Fruit fly (Drosophila melanogaster) Kc167 (cell line): Measurements from ENCODE around the gene brk.

Experiments
- Myc ChIP-seq: fragments of >200 bp; optimal IDR thresholded peaks from 2 replicates; lab custom pipeline; 2017; ENCODE audit warnings: missing external identifiers
- Sin3A ChIP-seq: fragments of >200 bp; optimal IDR thresholded peaks from 2 replicates; lab custom pipeline; 2018; ENCODE audit warnings: missing external identifiers
- h ChIP-seq: fragments of >200 bp; optimal IDR thresholded peaks from 3 replicates; lab custom pipeline; 2018; ENCODE audit warnings: missing external identifiers
- insv ChIP-seq: fragments of >200 bp; optimal IDR thresholded peaks from 3 replicates; lab custom pipeline; 2018; ENCODE audit warnings: missing external identifiers
- psq ChIP-seq: fragments of >200 bp; optimal IDR thresholded peaks from 2 replicates; lab custom pipeline; 2017; ENCODE audit warnings: missing external identifiers
- ttk ChIP-seq: sonication (Bioruptor generic); optimal IDR thresholded peaks from 2 replicates; lab custom pipeline; 2017; ENCODE audit warnings: missing external identifiers

Gene brk

dm6 chrX:7307478-7308200 lies at the start of gene brk:
Gene brk (plus strand): TSS chrX:7307939.
- no peak for TF ChIP-seq Myc
- TF ChIP-seq insv (lab: Kevin White, UChicago) = no peak
- no peak for TF ChIP-seq Sin3A
- no peak for TF ChIP-seq h (lab: Kevin White, UChicago)
- TF ChIP-seq psq (lab: Kevin White, UChicago) = no peak
- TF ChIP-seq ttk (lab: Kevin White, UChicago) = no peak

dm6 chrX:7266604-7267003 lies 41.1 kb upstream of the brk start, which contains the start of gene CG1958:
Gene CG1958 (plus strand): TSS chrX:7266904.
- TF ChIP-seq insv (lab: Kevin White, UChicago) = no peak
- no peak for TF ChIP-seq Myc
- no peak for TF ChIP-seq psq (lab: Kevin White, UChicago)
- TF ChIP-seq Sin3A = no peak
- TF ChIP-seq ttk (lab: Kevin White, UChicago) = no peak
- no peak for TF ChIP-seq h (lab: Kevin White, UChicago)

DNA sequence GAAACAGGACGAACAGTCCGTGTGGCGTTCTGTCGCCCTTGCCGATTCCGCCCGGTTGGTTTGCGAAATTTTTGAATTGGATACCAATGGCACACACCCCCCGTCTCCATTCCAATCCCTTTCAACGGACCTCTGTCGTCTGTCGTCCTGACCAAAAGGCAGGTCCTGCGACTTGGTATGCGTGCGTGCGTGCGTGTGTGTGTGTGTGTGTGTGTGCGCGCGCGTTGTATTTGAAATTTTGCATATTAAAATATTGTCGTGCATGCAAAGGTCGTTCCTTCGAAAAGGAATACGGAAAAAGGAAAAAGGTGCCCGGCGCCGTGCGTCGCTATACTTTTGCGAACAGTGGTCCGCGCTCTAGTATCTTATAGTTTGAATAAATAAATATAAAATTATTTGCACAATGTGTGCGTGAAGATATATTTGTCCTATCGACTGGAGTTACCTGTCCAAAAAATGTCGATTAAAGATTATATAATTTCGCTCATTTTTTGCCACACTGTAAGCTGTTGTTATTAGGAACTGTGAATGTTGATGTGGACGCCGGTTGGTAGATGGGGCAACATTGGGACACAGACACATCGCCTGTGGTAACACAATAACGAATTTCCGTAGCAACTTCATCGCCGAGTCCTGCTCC lies 36.2 kb upstream of the brk start:
- TF ChIP-seq ttk (lab: Kevin White, UChicago) (no peak), Myc (no peak), h (lab: Kevin White, UChicago) (no peak), insv (lab: Kevin White, UChicago) (no peak), psq (lab: Kevin White, UChicago) (no peak), Sin3A (no peak)

- TF ChIP-seq psq (lab: Kevin White, UChicago) (no peak), insv (lab: Kevin White, UChicago) (no peak), Myc (no peak), h (lab: Kevin White, UChicago) (no peak), ttk (lab: Kevin White, UChicago) (no peak), Sin3A (no peak)
Measured at dm6 chrX:7277038-7277437, 30.7 kb upstream of the brk start.

DNA sequence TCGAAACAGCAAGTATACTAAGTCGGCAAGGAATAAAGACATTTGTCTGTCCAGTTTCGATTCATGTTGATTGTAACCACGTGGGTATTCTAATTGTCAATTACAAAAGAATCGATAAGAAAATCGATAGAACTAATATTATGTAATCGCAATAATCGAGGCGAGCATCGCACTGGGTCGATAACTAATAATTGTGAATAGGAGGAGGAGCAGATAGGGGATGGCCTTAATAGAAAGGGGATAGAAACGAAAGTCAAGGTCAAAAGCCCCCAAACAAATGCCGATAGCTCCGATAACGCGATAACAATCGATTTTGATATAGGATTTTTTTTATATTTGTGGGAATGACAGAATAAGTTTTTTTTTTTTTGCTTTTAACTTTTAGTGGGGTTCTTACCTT lies 22.8 kb upstream of the brk start:
- TF ChIP-seq Myc = no peak
- TF ChIP-seq insv (lab: Kevin White, UChicago) = no peak
- TF ChIP-seq psq (lab: Kevin White, UChicago) = no peak
- no peak for TF ChIP-seq h (lab: Kevin White, UChicago)
- no peak for TF ChIP-seq Sin3A
- TF ChIP-seq ttk (lab: Kevin White, UChicago) = no peak

DNA sequence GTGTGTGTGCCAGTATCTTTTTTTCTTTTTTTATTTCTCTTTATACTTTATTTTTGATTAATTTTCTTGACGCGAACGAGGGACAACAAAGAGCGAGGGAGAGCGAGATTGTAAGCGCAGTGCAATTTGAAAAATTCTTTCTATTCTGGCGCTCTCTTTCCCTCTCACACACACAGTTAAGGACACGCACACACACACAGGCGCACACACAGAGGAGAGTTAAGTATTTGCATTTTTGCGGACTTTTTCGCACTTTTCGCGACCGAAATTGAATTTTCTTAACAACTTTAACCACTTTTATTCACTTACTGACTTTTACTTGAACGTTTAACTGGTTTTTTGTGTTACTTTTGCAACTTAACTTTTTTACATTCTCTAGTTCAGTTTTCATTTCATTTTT lies 22.3 kb upstream of the brk start:
- no peak for TF ChIP-seq insv (lab: Kevin White, UChicago)
- no peak for TF ChIP-seq Myc
- TF ChIP-seq psq (lab: Kevin White, UChicago) = no peak
- no peak for TF ChIP-seq Sin3A
- TF ChIP-seq ttk (lab: Kevin White, UChicago) = no peak
- TF ChIP-seq h (lab: Kevin White, UChicago) = no peak

DNA sequence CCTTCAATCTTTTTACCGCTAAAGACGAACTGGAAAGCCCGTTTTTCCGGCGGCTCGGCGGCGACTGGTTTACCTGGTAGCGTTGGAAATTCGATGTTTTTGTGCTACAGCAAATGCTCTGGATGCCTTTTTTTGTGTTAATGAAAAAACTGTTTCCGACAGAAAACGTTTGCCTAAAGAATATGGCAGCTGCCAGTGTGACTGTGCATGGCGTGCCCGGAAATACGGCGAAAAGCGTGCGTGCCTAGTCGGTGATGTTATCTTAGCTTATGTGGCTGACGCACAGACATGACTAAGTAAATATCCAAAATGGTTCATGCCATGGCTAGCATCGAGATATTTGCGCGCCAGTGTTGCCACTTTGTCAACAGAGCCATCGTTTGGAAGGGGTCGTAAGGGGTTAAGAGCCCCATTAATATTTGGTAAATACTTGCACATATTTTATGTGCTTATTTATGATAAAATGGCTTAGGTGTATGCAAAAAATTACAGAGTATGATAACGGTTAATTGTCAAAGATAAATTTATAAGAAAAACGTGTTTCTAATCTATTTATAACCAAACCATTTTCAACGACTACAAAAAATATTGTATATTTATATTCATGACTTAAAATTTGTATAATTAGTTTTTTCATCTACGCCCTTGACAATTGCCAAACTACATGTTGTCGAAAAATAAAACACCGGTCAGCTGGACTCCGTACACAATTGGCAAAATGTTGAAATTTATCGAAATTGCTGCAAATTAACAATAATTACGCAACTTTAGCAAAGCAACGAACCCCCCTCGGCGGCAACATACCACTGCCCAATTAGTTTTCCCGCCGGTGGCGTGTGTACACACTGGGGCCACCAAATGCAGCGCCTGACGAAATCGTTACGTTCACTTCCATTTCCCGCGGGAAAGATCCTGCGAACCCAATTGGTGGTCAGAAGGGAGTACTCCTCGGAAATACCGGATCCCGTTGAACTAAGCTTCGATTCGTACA lies 21.4 kb upstream of the brk start, which contains the start of gene CG2059:
Gene CG2059 (plus strand): TSS at position 364 of the 991 bp plus-strand sequence.
- TF ChIP-seq insv (lab: Kevin White, UChicago) (no peak), h (lab: Kevin White, UChicago) (no peak), ttk (lab: Kevin White, UChicago) (no peak), Myc (no peak), Sin3A (no peak), psq (lab: Kevin White, UChicago) (no peak)

dm6 chrX:7290811-7291515 lies 16.8 kb upstream of the brk start, which contains the start of gene unc-119:
Gene unc-119 (minus strand): TSS chrX:7291298.
- TF ChIP-seq Myc (no peak), ttk (lab: Kevin White, UChicago) (no peak), Sin3A (no peak)

DNA sequence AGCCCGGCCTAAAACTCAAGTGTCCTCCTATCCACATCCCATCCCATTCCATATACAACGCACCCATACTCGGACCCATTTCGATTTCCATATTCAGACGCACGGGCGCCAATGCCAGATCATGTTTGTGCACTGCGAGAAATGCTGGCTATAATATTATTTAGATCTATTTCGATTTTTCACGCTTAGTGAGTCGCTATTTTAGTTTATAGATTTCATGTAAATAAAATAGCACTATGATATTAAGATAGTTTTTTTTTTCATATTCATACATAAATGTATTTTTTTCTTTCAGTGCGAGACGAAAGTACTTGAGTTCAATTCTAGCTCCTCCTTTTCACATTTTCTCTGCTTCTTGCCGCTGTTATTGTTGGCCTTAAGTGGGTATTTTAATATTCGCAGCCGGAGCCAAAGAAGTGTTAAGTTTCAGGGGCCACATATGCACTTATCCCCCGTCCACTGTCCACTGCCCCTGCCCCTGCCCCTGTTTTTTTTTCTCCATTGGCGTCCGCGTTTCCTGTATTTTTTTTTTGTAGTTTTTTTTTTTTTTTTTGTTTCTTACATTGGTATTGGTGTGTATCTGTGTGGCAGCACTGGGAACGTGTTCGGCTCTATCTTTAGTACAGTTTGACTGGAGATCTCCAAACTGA lies 15.8 kb upstream of the brk start:
- TF ChIP-seq insv (lab: Kevin White, UChicago) = no peak
- TF ChIP-seq h (lab: Kevin White, UChicago) = no peak
- TF ChIP-seq psq (lab: Kevin White, UChicago) = no peak
- TF ChIP-seq Myc = no peak

- TF ChIP-seq Sin3A = no peak
Measured at dm6 chrX:7293133-7293873, 14.4 kb upstream of the brk start.
